Comparison of ENCODE assay signal across 5 worm cellular contexts in genomic region chrIII:8653875-8654386, ce11.
A peak's percentile ranks its signal among the peaks of the same experiment; 100 is the strongest.
TF ChIP-seq lines count a peak whose summit lies in the region.

Gene F22B7.9, minus strand, starts transcription at chrIII:8653925.

TF ChIP-seq in whole organism, L1 larva, 84 proteins besides CTCF, POLR2A, EP300 and RAD21 (continues in another document):
- TF ChIP-seq nhr-19 (GFP tag; conservative IDR thresholded peaks at IDR 0.05; lab: Robert Waterston, UW) (peak; percentile 42), aha-1 (tag; optimal IDR thresholded peaks at IDR 0.05; lab: Kevin White, UChicago) (no peak), aly-2 (tag; optimal IDR thresholded peaks at IDR 0.05; lab: Kevin White, UChicago) (no peak), tbx-2 (tag; optimal IDR thresholded peaks at IDR 0.05; lab: Kevin White, UChicago) (peak; percentile 23), lin-39 (tag; optimal IDR thresholded peaks at IDR 0.05; lab: Kevin White, UChicago) (no peak), nhr-90 (tag; optimal IDR thresholded peaks at IDR 0.05; lab: Kevin White, UChicago; ENCODE audit: poor library complexity) (peak; percentile 20), ama-1 (optimal IDR thresholded peaks at IDR 0.05; lab: Kevin White, UChicago) (peak; percentile 83), ceh-8 (GFP tag; optimal IDR thresholded peaks at IDR 0.05; lab: Kevin White, UChicago) (no peak), pag-3 (tag; optimal IDR thresholded peaks at IDR 0.05; lab: Kevin White, UChicago; ENCODE audit: borderline replicate concordance, insufficient read depth) (no peak), efl-3 (GFP tag; optimal IDR thresholded peaks at IDR 0.05; lab: Kevin White, UChicago) (no peak), lsy-2 (tag; optimal IDR thresholded peaks at IDR 0.05; lab: Kevin White, UChicago) (peak in 1 of 2 experiments; percentile 18), ceh-88 (GFP tag; IDR thresholded peaks at IDR 0.05; lab: Robert Waterston, UW) (0 out of 2 replicates have a peak, but pooled peaks have one; percentile 12), dpl-1 (GFP tag; optimal IDR thresholded peaks at IDR 0.05; lab: Kevin White, UChicago) (peak in 1 of 3 experiments; percentile 9), rnt-1 (tag; optimal IDR thresholded peaks at IDR 0.05; lab: Kevin White, UChicago) (peak; percentile 11), jun-1 (tag; optimal IDR thresholded peaks at IDR 0.05; lab: Kevin White, UChicago) (no peak), nhr-20 (tag; optimal IDR thresholded peaks at IDR 0.05; lab: Kevin White, UChicago) (peak; percentile 71), lin-15B (tag; optimal IDR thresholded peaks at IDR 0.05; lab: Kevin White, UChicago) (no peak)

TF ChIP-seq in whole organism, L2 larva, 48 proteins besides CTCF, POLR2A, EP300 and RAD21:
- TF ChIP-seq dmd-4 (tag; optimal IDR thresholded peaks at IDR 0.05; lab: Kevin White, UChicago) = no peak
- TF ChIP-seq nhr-129 (tag; optimal IDR thresholded peaks at IDR 0.05; lab: Kevin White, UChicago) = peak; percentile 73
- TF ChIP-seq sma-3 (GFP tag; optimal IDR thresholded peaks at IDR 0.05; lab: Kevin White, UChicago) = peak; percentile 1
- TF ChIP-seq sma-9 (GFP tag; optimal IDR thresholded peaks at IDR 0.05; lab: Kevin White, UChicago) = peak; percentile 56
- no peak for TF ChIP-seq sma-9 (tag; optimal IDR thresholded peaks at IDR 0.05; lab: Kevin White, UChicago)
- peak; percentile 86 for TF ChIP-seq ama-1 (optimal IDR thresholded peaks at IDR 0.05; lab: Kevin White, UChicago)

TF ChIP-seq in whole organism, L3 larva, 47 proteins besides CTCF, POLR2A, EP300 and RAD21:
- TF ChIP-seq nfya-1 (tag; optimal IDR thresholded peaks at IDR 0.05; lab: Kevin White, UChicago; ENCODE audit: insufficient read depth) (peak; percentile 18), ama-1 (optimal IDR thresholded peaks at IDR 0.05; lab: Kevin White, UChicago) (peak; percentile 30), fos-1 (tag; optimal IDR thresholded peaks at IDR 0.05; lab: Kevin White, UChicago) (no peak), pqm-1 (tag; optimal IDR thresholded peaks at IDR 0.05; lab: Kevin White, UChicago) (peak; percentile 64), pha-4 (tag; optimal IDR thresholded peaks at IDR 0.05; lab: Kevin White, UChicago) (peak; percentile 95), jun-1 (tag; optimal IDR thresholded peaks at IDR 0.05; lab: Kevin White, UChicago) (peak; percentile 50), elt-2 (tag; optimal IDR thresholded peaks at IDR 0.05; lab: Kevin White, UChicago) (peak; percentile 50), mdl-1 (tag; optimal IDR thresholded peaks at IDR 0.05; lab: Kevin White, UChicago) (no peak)

TF ChIP-seq in whole organism, L4 larva, 104 proteins besides CTCF, POLR2A, EP300 and RAD21:
- TF ChIP-seq nhr-28 (tag; optimal IDR thresholded peaks at IDR 0.05; lab: Kevin White, UChicago) (peak; percentile 38), mdl-1 (tag; optimal IDR thresholded peaks at IDR 0.05; lab: Kevin White, UChicago) (peak in 1 of 2 experiments; percentile 39), pha-4 (GFP tag; IDR thresholded peaks at IDR 0.05; lab: Robert Waterston, UW) (no peak), pha-4 (tag; optimal IDR thresholded peaks at IDR 0.05; lab: Kevin White, UChicago) (peak; percentile 39), dmd-9 (GFP tag; IDR thresholded peaks at IDR 0.05; lab: Robert Waterston, UW) (no peak), hlh-30 (tag; optimal IDR thresholded peaks at IDR 0.05; lab: Kevin White, UChicago; ENCODE audit: insufficient read depth) (peak; percentile 65), hlh-11 (tag; optimal IDR thresholded peaks at IDR 0.05; lab: Kevin White, UChicago) (peak; percentile 53), egl-27 (tag; optimal IDR thresholded peaks at IDR 0.05; lab: Kevin White, UChicago) (no peak), nhr-48 (tag; optimal IDR thresholded peaks at IDR 0.05; lab: Kevin White, UChicago) (peak; percentile 6), attf-4 (tag; optimal IDR thresholded peaks at IDR 0.05; lab: Kevin White, UChicago) (no peak), dmd-6 (GFP tag; IDR thresholded peaks at IDR 0.05; lab: Robert Waterston, UW) (peak; percentile 27; the same call in 1 of the 2 replicates), aha-1 (tag; lab: Kevin White, UChicago) (peak; percentile 83), zip-2 (tag; optimal IDR thresholded peaks at IDR 0.05; lab: Kevin White, UChicago) (no peak), spr-1 (tag; optimal IDR thresholded peaks at IDR 0.05; lab: Kevin White, UChicago) (peak; percentile 2), dve-1 (tag; optimal IDR thresholded peaks at IDR 0.05; lab: Kevin White, UChicago; ENCODE audit: insufficient read depth) (peak; percentile 70), daf-16 (GFP tag; optimal IDR thresholded peaks at IDR 0.05; lab: Kevin White, UChicago) (no peak), daf-16 (tag; optimal IDR thresholded peaks at IDR 0.05; lab: Kevin White, UChicago) (peak; percentile 67)
TF ChIP-seq in whole organism, L4 larva: peak in this region for 11.

TF ChIP-seq in whole organism, young adult, 124 proteins besides CTCF, POLR2A, EP300 and RAD21:
- TF ChIP-seq rcor-1 (GFP tag; IDR thresholded peaks at IDR 0.05; lab: Robert Waterston, UW) = no peak
- peak; percentile 82 for TF ChIP-seq ama-1 (optimal IDR thresholded peaks at IDR 0.05; lab: Kevin White, UChicago)
- TF ChIP-seq ama-1 (GFP tag; optimal IDR thresholded peaks at IDR 0.05; lab: Kevin White, UChicago) = no peak
- TF ChIP-seq tbp1 (GFP tag; optimal IDR thresholded peaks at IDR 0.05; lab: Kevin White, UChicago) = no peak
- TF ChIP-seq athp-1 (tag; optimal IDR thresholded peaks at IDR 0.05; lab: Kevin White, UChicago) = no peak
- 0 out of 2 replicates have a peak, but pooled peaks have one; percentile 12 for TF ChIP-seq attf-3 (GFP tag; conservative IDR thresholded peaks at IDR 0.05; lab: Robert Waterston, UW)
- peak; percentile 23 for TF ChIP-seq K12H6.12 (tag; optimal IDR thresholded peaks at IDR 0.05; lab: Kevin White, UChicago)
- 0 out of 2 replicates have a peak, but pooled peaks have one; percentile 23 for TF ChIP-seq K11D2.4 (GFP tag; IDR thresholded peaks at IDR 0.05; lab: Robert Waterston, UW)
- TF ChIP-seq zfh-2 (GFP tag; conservative IDR thresholded peaks at IDR 0.05; lab: Robert Waterston, UW) = no peak
